Fruit fly (Drosophila melanogaster): Measurements from ENCODE around the gene CG5618.

DNA sequence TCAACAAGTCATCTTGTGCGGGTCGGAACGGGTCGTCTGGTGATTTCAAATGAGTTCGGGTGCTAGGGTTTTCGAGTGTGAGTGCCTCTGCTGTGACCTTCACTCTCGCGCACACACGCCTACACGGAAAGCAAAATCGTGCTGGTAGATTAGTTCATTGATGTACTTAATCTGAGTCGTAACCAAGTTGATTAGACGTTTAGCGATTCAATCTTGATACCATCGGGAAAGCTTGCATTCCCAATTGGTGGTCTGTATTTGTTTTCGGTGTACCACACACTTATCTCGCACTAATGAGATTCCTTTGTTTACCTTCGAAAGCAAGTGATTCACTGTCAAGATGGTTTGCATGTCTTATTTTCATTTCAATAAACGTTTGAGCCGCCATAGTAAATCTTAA is 35.7 kb downstream of the CG5618 start:
- TF ChIP-seq CG8478 (optimal IDR thresholded peaks at IDR 0.05) (no peak), CTCF (optimal IDR thresholded peaks at IDR 0.05) (no peak)
